Fruit fly (Drosophila melanogaster) whole organism, embryonic: ENCODE data around the gene obst-G.

Experiments
- Abd-B ChIP-seq: fragments of 200-800 bp; sonication (Bioruptor generic); optimal IDR thresholded peaks from 2 replicates; lab custom pipeline; 2018; ENCODE audit warnings: missing biosample characterization, mild to moderate bottlenecking, missing genetic modification characterization, moderate library complexity
- BEAF-32 ChIP-seq: fragments of 200-800 bp; sonication (Bioruptor generic); optimal IDR thresholded peaks from 3 replicates; lab custom pipeline; 2017; ENCODE audit warnings: missing biosample characterization, missing genetic modification characterization, mild to moderate bottlenecking, moderate library complexity, missing genetic modification reagents
- CG10209 ChIP-seq: fragments of 200-800 bp; sonication (Bioruptor generic); optimal IDR thresholded peaks from 3 replicates; lab custom pipeline; 2017; ENCODE audit warnings: missing biosample characterization, mild to moderate bottlenecking, missing genetic modification characterization, missing genetic modification reagents
- CG11085 ChIP-seq: fragments of 200-800 bp; sonication (Bioruptor generic); IDR thresholded peaks from 2 replicates; pipeline ENCODE4 v1.3.6; 2022; ENCODE audit warnings: missing biosample characterization, missing genetic modification characterization
- CG12071 ChIP-seq: fragments of 200-800 bp; sonication (Bioruptor generic); optimal IDR thresholded peaks from 3 replicates; lab custom pipeline; 2018; ENCODE audit warnings: missing biosample characterization, mild to moderate bottlenecking, missing genetic modification characterization
- CG12769 ChIP-seq: fragments of 200-800 bp; sonication (Bioruptor generic); optimal IDR thresholded peaks from 2 replicates; lab custom pipeline; 2019; ENCODE audit warnings: missing biosample characterization, mild to moderate bottlenecking, missing genetic modification characterization, moderate library complexity
- CG14965 ChIP-seq: fragments of 200-800 bp; sonication (Bioruptor generic); optimal IDR thresholded peaks from 2 replicates; lab custom pipeline; 2016; ENCODE audit warnings: missing biosample characterization, missing genetic modification characterization, borderline replicate concordance
- CG16863 ChIP-seq: fragments of 200-800 bp; sonication (Bioruptor generic); optimal IDR thresholded peaks from 3 replicates; lab custom pipeline; 2016; ENCODE audit warnings: missing biosample characterization, missing genetic modification characterization
- CG17328 ChIP-seq: fragments of 200-800 bp; sonication (Bioruptor generic); IDR thresholded peaks from 2 replicates; pipeline ENCODE4 v1.3.6; 2022; ENCODE audit warnings: missing biosample characterization, missing genetic modification characterization
- CG17912 ChIP-seq: fragments of 200-800 bp; sonication (Bioruptor generic); optimal IDR thresholded peaks from 2 replicates; lab custom pipeline; 2018; ENCODE audit warnings: missing biosample characterization, mild to moderate bottlenecking, missing genetic modification characterization
- CG1832 ChIP-seq: fragments of 200-800 bp; sonication (Bioruptor generic); optimal IDR thresholded peaks from 2 replicates; lab custom pipeline; 2017; ENCODE audit warnings: missing biosample characterization, mild to moderate bottlenecking, missing genetic modification characterization, inconsistent platforms
- CG18599 ChIP-seq: fragments of 200-800 bp; sonication (Bioruptor generic); optimal IDR thresholded peaks from 3 replicates; lab custom pipeline; 2017; ENCODE audit warnings: missing biosample characterization, missing genetic modification characterization, mild to moderate bottlenecking, moderate library complexity, missing genetic modification reagents
- CG2678 ChIP-seq: fragments of 200-800 bp; sonication (Bioruptor generic); optimal IDR thresholded peaks from 3 replicates; lab custom pipeline; 2019; ENCODE audit warnings: missing biosample characterization, mild to moderate bottlenecking, missing genetic modification characterization, moderate library complexity
- CG30020 ChIP-seq: fragments of 200-800 bp; optimal IDR thresholded peaks from 2 replicates; lab custom pipeline; 2019; ENCODE audit warnings: missing biosample characterization, mild to moderate bottlenecking, missing genetic modification characterization, moderate library complexity
- CG34422 ChIP-seq: fragments of 200-800 bp; sonication (Bioruptor generic); IDR thresholded peaks from 3 replicates; pipeline ENCODE4 v1.3.6; 2022; ENCODE audit warnings: missing biosample characterization, missing genetic modification characterization
- CG42726 ChIP-seq: fragments of 200-800 bp; sonication (Bioruptor generic); IDR thresholded peaks from 2 replicates; pipeline ENCODE4 v1.3.6; 2022; ENCODE audit warnings: missing biosample characterization, missing genetic modification characterization; ENCODE audit not compliant: partially characterized antibody
- CG9797 ChIP-seq: fragments of 200-800 bp; sonication (Bioruptor generic); optimal IDR thresholded peaks from 3 replicates; lab custom pipeline; 2018; ENCODE audit warnings: missing biosample characterization, mild to moderate bottlenecking, missing genetic modification characterization
- CG9817 ChIP-seq: fragments of 200-800 bp; sonication (Bioruptor generic); optimal IDR thresholded peaks from 2 replicates; lab custom pipeline; 2018; ENCODE audit warnings: missing biosample characterization, mild to moderate bottlenecking, missing genetic modification characterization, moderate library complexity
- HHEX ChIP-seq: fragments of 200-800 bp; sonication (Bioruptor generic); optimal IDR thresholded peaks from 3 replicates; lab custom pipeline; 2017; ENCODE audit warnings: missing biosample characterization, mild to moderate bottlenecking, missing genetic modification characterization, missing genetic modification reagents
- Hand ChIP-seq: fragments of 200-800 bp; sonication (Bioruptor generic); optimal IDR thresholded peaks from 2 replicates; lab custom pipeline; 2017; ENCODE audit warnings: mild to moderate bottlenecking, missing biosample characterization, missing genetic modification reagents, missing genetic modification characterization
- Myb ChIP-seq: fragments of 200-800 bp; sonication (Bioruptor generic); optimal IDR thresholded peaks from 2 replicates; lab custom pipeline; 2016; ENCODE audit warnings: missing biosample characterization, missing genetic modification characterization
- NFAT ChIP-seq: fragments of 200-800 bp; sonication (Bioruptor generic); IDR thresholded peaks from 2 replicates; pipeline ENCODE4 v1.3.6; 2022; ENCODE audit warnings: missing biosample characterization, missing genetic modification characterization
- Six4 ChIP-seq: fragments of 200-800 bp; sonication (Bioruptor generic); optimal IDR thresholded peaks from 2 replicates; lab custom pipeline; 2016; ENCODE audit warnings: missing biosample characterization, missing genetic modification characterization
- Taf1 ChIP-seq: fragments of 200-800 bp; sonication (Bioruptor generic); IDR thresholded peaks from 2 replicates; pipeline ENCODE4 v1.3.6; 2022; ENCODE audit warnings: missing biosample characterization, missing genetic modification characterization
- abd-A ChIP-seq: fragments of 200-800 bp; sonication (Bioruptor generic); optimal IDR thresholded peaks from 3 replicates; lab custom pipeline; 2019; ENCODE audit warnings: missing biosample characterization, mild to moderate bottlenecking, missing genetic modification characterization, moderate library complexity
- bowl ChIP-seq: fragments of 200-800 bp; sonication (Bioruptor generic); IDR thresholded peaks from 2 replicates; pipeline ENCODE4 v1.3.6; 2022; ENCODE audit warnings: missing biosample characterization, missing genetic modification characterization
- cas ChIP-seq: fragments of 200-800 bp; sonication (Bioruptor generic); IDR thresholded peaks from 2 replicates; pipeline ENCODE4 v1.3.6; 2022; ENCODE audit warnings: missing biosample characterization, missing genetic modification characterization
- dati ChIP-seq: fragments of 200-800 bp; sonication (Bioruptor generic); IDR thresholded peaks from 2 replicates; pipeline ENCODE4 v1.3.6; 2022; ENCODE audit warnings: missing biosample characterization, missing genetic modification characterization
- eyg ChIP-seq: fragments of 200-800 bp; sonication (Bioruptor generic); optimal IDR thresholded peaks from 3 replicates; lab custom pipeline; 2016; ENCODE audit warnings: missing biosample characterization, missing genetic modification characterization
- ftz-f1 ChIP-seq: fragments of 200-800 bp; sonication (Bioruptor generic); optimal IDR thresholded peaks from 2 replicates; lab custom pipeline; 2016; ENCODE audit warnings: missing biosample characterization, missing genetic modification characterization
- gcm2 ChIP-seq: fragments of 200-800 bp; sonication (Bioruptor generic); optimal IDR thresholded peaks from 2 replicates; lab custom pipeline; 2016; ENCODE audit warnings: missing biosample characterization, missing genetic modification characterization
- gfzf ChIP-seq: fragments of 200-800 bp; sonication (Bioruptor generic); optimal IDR thresholded peaks from 2 replicates; lab custom pipeline; 2016; ENCODE audit warnings: missing biosample characterization, mild to moderate bottlenecking, missing genetic modification characterization, moderate library complexity
- hkb ChIP-seq, 2 experiments: fragments of 200-800 bp in 1 of 2; fragments of >200 bp in 1 of 2; sonication (Bioruptor generic) in 1 of 2; IDR thresholded peaks in 1 of 2; optimal IDR thresholded peaks in 1 of 2; 2 replicates each; pipeline versions ENCODE4 v1.3.6 to Lab custom; 2017 to 2022; ENCODE audit warnings: missing biosample characterization in 1 of 2, missing genetic modification characterization in 1 of 2
- inv ChIP-seq: fragments of 200-800 bp; sonication (Bioruptor generic); IDR thresholded peaks from 2 replicates; pipeline ENCODE4 v1.3.6; 2022; ENCODE audit warnings: missing biosample characterization, missing genetic modification characterization; ENCODE audit not compliant: partially characterized antibody
- kay ChIP-seq: fragments of 200-800 bp; sonication (Bioruptor generic); optimal IDR thresholded peaks from 2 replicates; lab custom pipeline; 2016; ENCODE audit warnings: missing biosample characterization, missing genetic modification characterization
- lov ChIP-seq, 2 experiments: fragments of 200-800 bp in 1 of 2; fragments of >200 bp in 1 of 2; sonication (Bioruptor generic) in 1 of 2; IDR thresholded peaks in 1 of 2; optimal IDR thresholded peaks in 1 of 2; 2 replicates in 1 of 2; 3 replicates in 1 of 2; pipeline versions ENCODE4 v1.3.6 to Lab custom; 2017 to 2022; ENCODE audit warnings: missing biosample characterization in 1 of 2, missing genetic modification characterization in 1 of 2
- mirr ChIP-seq: fragments of 200-800 bp; sonication (Bioruptor generic); optimal IDR thresholded peaks from 3 replicates; lab custom pipeline; 2018; ENCODE audit warnings: missing biosample characterization, mild to moderate bottlenecking, missing genetic modification characterization
- odd ChIP-seq: fragments of 200-800 bp; sonication (Bioruptor generic); optimal IDR thresholded peaks from 2 replicates; lab custom pipeline; 2017; ENCODE audit warnings: missing biosample characterization, mild to moderate bottlenecking, missing genetic modification characterization
- prd ChIP-seq, 3 experiments: fragments of >200 bp in 2 of 3; fragments of 200-800 bp in 1 of 3; sonication (Bioruptor generic) in 1 of 3; optimal IDR thresholded peaks in 2 of 3; IDR thresholded peaks in 1 of 3; 2 replicates in 2 of 3; 3 replicates in 1 of 3; pipeline versions ENCODE4 v1.3.6 to Lab custom; 2017 to 2022; ENCODE audit warnings: missing biosample characterization in 1 of 3, missing genetic modification characterization in 1 of 3
- psq ChIP-seq: fragments of 200-800 bp; sonication (Bioruptor generic); optimal IDR thresholded peaks from 2 replicates; lab custom pipeline; 2017; ENCODE audit warnings: missing biosample characterization, missing genetic modification characterization
- rib ChIP-seq: fragments of 200-800 bp; sonication (Bioruptor generic); IDR thresholded peaks from 2 replicates; pipeline ENCODE4 v1.3.6; 2022; ENCODE audit warnings: missing biosample characterization, missing genetic modification characterization
- sens ChIP-seq: fragments of 200-800 bp; sonication (Bioruptor generic); peaks from one replicate; lab custom pipeline; 2016; ENCODE audit warnings: missing biosample characterization, missing genetic modification characterization
- sens-2 ChIP-seq: fragments of 200-800 bp; sonication (Bioruptor generic); IDR thresholded peaks from 2 replicates; pipeline ENCODE4 v1.3.6; 2022; ENCODE audit warnings: missing biosample characterization, missing genetic modification characterization
- seq ChIP-seq: fragments of 200-800 bp; sonication (Bioruptor generic); IDR thresholded peaks from 2 replicates; pipeline ENCODE4 v1.3.6; 2022; ENCODE audit warnings: missing biosample characterization, missing genetic modification characterization
- ttk ChIP-seq: fragments of 200-800 bp; sonication (Bioruptor generic); IDR thresholded peaks from 2 replicates; pipeline ENCODE4 v2.1.2; 2022; ENCODE audit warnings: missing biosample characterization, missing genetic modification characterization
- z ChIP-seq: fragments of 200-800 bp; sonication (Bioruptor generic); IDR thresholded peaks from 3 replicates; pipeline ENCODE4 v1.3.6; 2022; ENCODE audit warnings: missing biosample characterization, missing genetic modification characterization

obst-G gene

DNA sequence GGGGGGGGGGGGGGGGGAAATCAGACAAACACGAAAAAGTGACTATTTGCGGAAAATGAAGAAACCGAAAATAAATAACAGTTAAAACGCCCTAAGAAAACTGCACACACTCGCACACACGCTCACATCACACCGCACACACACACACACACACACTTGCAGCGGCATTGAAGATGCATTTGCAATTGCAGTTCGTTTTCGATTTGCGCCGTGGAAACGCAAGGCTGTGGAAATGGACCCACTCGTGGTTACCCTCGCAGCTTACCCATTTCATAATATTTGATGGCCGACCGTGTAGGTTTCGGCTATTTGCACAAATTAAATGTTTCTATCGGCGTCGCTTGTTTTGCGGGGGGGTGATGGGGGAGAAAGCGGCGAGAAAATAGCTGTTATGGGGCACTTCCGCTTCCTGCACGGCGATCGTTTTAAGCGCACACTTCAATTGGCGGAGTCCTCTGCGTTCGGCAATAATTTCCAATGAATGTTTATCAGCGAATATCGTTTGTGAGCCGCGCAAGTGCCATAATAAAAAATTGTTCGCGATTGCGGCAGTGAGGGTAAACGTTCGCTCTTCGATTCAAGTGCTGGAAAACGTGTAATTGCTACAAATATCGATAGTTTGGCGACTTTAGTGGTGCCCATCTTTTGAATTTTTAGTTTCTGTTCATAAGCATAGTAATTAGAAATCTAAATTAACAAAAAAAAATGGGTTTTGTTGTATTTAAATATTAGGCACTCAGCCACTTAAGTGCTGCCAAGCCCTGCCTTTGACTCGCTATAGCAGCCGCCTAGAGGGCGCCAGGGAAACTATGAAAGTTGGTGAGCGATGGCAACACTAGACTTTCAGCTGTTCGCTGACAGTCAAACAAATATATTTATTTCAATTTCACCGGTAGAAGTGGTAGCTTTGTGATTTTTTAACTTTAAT, 49.5 kb upstream of the obst-G start, which contains the start of the genes Pop2 and CG6928 (continued):
- peak; percentile 28 for TF ChIP-seq odd
- no peak for TF ChIP-seq z (GFP tag; lab: Robert Waterston, UW)
- TF ChIP-seq CG1832 = no peak
- TF ChIP-seq ttk (GFP tag; lab: Robert Waterston, UW) = peak; percentile 14; the same call in 1 of the 2 replicates
- TF ChIP-seq rib (GFP tag; lab: Robert Waterston, UW) = no peak
- TF ChIP-seq gfzf = peak; percentile 45
- TF ChIP-seq eyg = peak; percentile 60
- peak; percentile 82; the same call in 1 of the 2 replicates for TF ChIP-seq NFAT (GFP tag; lab: Robert Waterston, UW)
- no peak for TF ChIP-seq bowl (GFP tag; lab: Robert Waterston, UW)
- TF ChIP-seq dati (GFP tag; lab: Robert Waterston, UW) = no peak
- TF ChIP-seq CG12071 (GFP tag; lab: Kevin White, UChicago) = no peak
- peak; percentile 83 for TF ChIP-seq Myb (GFP tag; lab: Kevin White, UChicago)
- peak; percentile 58; the same call in 1 of the 2 replicates for TF ChIP-seq seq
- no peak for TF ChIP-seq CG14965 (GFP tag; lab: Kevin White, UChicago)
- no peak for TF ChIP-seq HHEX
- TF ChIP-seq CG17328 = peak; percentile 69
- no peak for TF ChIP-seq sens-2 (GFP tag; lab: Robert Waterston, UW)
- peak; percentile 35 for TF ChIP-seq Six4 (GFP tag; lab: Kevin White, UChicago)
- TF ChIP-seq psq (GFP tag; lab: Kevin White, UChicago) = peak; percentile 48
- peak; percentile 72 for TF ChIP-seq Abd-B
- TF ChIP-seq hkb (optimal IDR thresholded peaks at IDR 0.05; lab: Kevin White, UChicago) = peak; percentile 95
- TF ChIP-seq hkb (GFP tag; IDR thresholded peaks at IDR 0.05; lab: Robert Waterston, UW) = peak; percentile 59; the same call in 1 of the 2 replicates
- peak; percentile 42 for TF ChIP-seq CG30020 (tag; lab: Kevin White, UChicago)
- TF ChIP-seq CG12769 (tag; lab: Kevin White, UChicago) = no peak
- TF ChIP-seq BEAF-32 (GFP tag; lab: Kevin White, UChicago) = peak; percentile 93
- TF ChIP-seq CG11085 (GFP tag; lab: Robert Waterston, UW) = peak; percentile 56; the same call in 1 of the 2 replicates
- TF ChIP-seq CG42726 (GFP tag; lab: Robert Waterston, UW) = peak; percentile 57; the same call in 1 of the 2 replicates
- TF ChIP-seq CG16863 (GFP tag; lab: Kevin White, UChicago) = peak; percentile 66
- no peak for TF ChIP-seq mirr (GFP tag; lab: Kevin White, UChicago)
- TF ChIP-seq ftz-f1 (GFP tag; lab: Kevin White, UChicago) = peak; percentile 55
- TF ChIP-seq CG10209 (GFP tag; lab: Kevin White, UChicago) = peak; percentile 60
- peak; percentile 39 for TF ChIP-seq CG18599 (GFP tag; lab: Kevin White, UChicago)
- peak; percentile 96 for TF ChIP-seq sens (GFP tag; lab: Kevin White, UChicago)
- no peak for TF ChIP-seq CG17912 (GFP tag; lab: Kevin White, UChicago)
- TF ChIP-seq Hand = no peak
- no peak for TF ChIP-seq abd-A (tag; lab: Kevin White, UChicago)
- peak; percentile 2 for TF ChIP-seq gcm2
- TF ChIP-seq prd (optimal IDR thresholded peaks at IDR 0.05; lab: Kevin White, UChicago) = no peak
- TF ChIP-seq prd (GFP tag; IDR thresholded peaks at IDR 0.05; lab: Robert Waterston, UW) = peak; percentile 80
- peak; percentile 67 for TF ChIP-seq CG9797 (GFP tag; lab: Kevin White, UChicago)
- TF ChIP-seq inv = peak; percentile 75
- peak; percentile 64 for TF ChIP-seq kay
- TF ChIP-seq cas = peak; percentile 32; the same call in 1 of the 2 replicates
- peak; percentile 72 for TF ChIP-seq CG9817 (tag; lab: Kevin White, UChicago)
- no peak for TF ChIP-seq CG2678 (tag; lab: Kevin White, UChicago)
- TF ChIP-seq lov (optimal IDR thresholded peaks at IDR 0.05; lab: Kevin White, UChicago) = no peak
- TF ChIP-seq lov (GFP tag; IDR thresholded peaks at IDR 0.05; lab: Robert Waterston, UW) = no peak
- peak; percentile 51; the same call in 2 of the 3 replicates for TF ChIP-seq CG34422 (GFP tag; lab: Robert Waterston, UW)
- peak; percentile 27; the same call in 1 of the 2 replicates for TF ChIP-seq Taf1 (GFP tag; lab: Robert Waterston, UW)
